Worm (Caenorhabditis elegans) whole organism, L4/young adult: ENCODE results near the gene Y6E2A.5.
"Not testable (repeated sequence)": the region's sequence is repeated elsewhere in the genome, so short reads cannot be mapped to it uniquely, and the experiment has no call there.

ENCODE experiments used
- W03F9.2 ChIP-seq: fragments of 150-350 bp; optimal IDR thresholded peaks from 2 replicates; lab custom pipeline; 2014; ENCODE audit warnings: missing biosample characterization, missing genetic modification characterization
- dao-5 ChIP-seq: sonication (generic microtip); optimal IDR thresholded peaks from 2 replicates; lab custom pipeline; 2016; ENCODE audit warnings: missing genotype, missing genetic modification characterization, moderate library complexity, missing compliant biosample characterization
- him-1 ChIP-seq: sonication (generic microtip); optimal IDR thresholded peaks from 2 replicates; lab custom pipeline; 2016; ENCODE audit warnings: missing genotype, missing genetic modification reagents, missing genetic modification characterization, missing compliant biosample characterization

Gene Y6E2A.5

ce11 chrV:15718562-15718961, at the start of gene Y6E2A.5:
TSS of gene Y6E2A.5 (minus strand) at chrV:15718662.
- TF ChIP-seq him-1 (tag; lab: Kevin White, UChicago) (no peak), dao-5 (tag; lab: Kevin White, UChicago) (no peak), W03F9.2 (tag; lab: Kevin White, UChicago) (no peak)

ce11 chrV:15766122-15766594, 47.7 kb upstream of the Y6E2A.5 start, which contains the start of the genes haf-3 and F57A10.2:
TSS of gene haf-3 (minus strand) at chrV:15766172.
TSS of gene F57A10.2 (plus strand) at chrV:15766575.
- TF ChIP-seq him-1 (tag; lab: Kevin White, UChicago) (peak; percentile 47), dao-5 (tag; lab: Kevin White, UChicago) (no peak), W03F9.2 (tag; lab: Kevin White, UChicago) (peak; percentile 95)

- TF ChIP-seq him-1 (tag; lab: Kevin White, UChicago) (no peak), W03F9.2 (tag; lab: Kevin White, UChicago) (no peak), dao-5 (tag; lab: Kevin White, UChicago) (no peak)
Measured at ce11 chrV:15758449-15758848, 40.0 kb upstream of the Y6E2A.5 start, which contains the start of gene str-9. TSS of gene str-9 (plus strand) at chrV:15758749.

- no peak for TF ChIP-seq W03F9.2 (tag; lab: Kevin White, UChicago)
- no peak for TF ChIP-seq dao-5 (tag; lab: Kevin White, UChicago)
- TF ChIP-seq him-1 (tag; lab: Kevin White, UChicago): no peak
Measured at ce11 chrV:15757645-15758044, 39.2 kb upstream of the Y6E2A.5 start.

ce11 chrV:15754731-15755130, 36.3 kb upstream of the Y6E2A.5 start, which contains the start of gene str-8:
TSS of gene str-8 (plus strand) at chrV:15755031.
- TF ChIP-seq W03F9.2, him-1, dao-5 (tag; lab: Kevin White, UChicago): not testable (repeated sequence)

- TF ChIP-seq W03F9.2, dao-5, him-1 (tag; lab: Kevin White, UChicago): not testable (repeated sequence)
Measured at ce11 chrV:15752941-15753340, 34.5 kb upstream of the Y6E2A.5 start, which contains the start of gene str-5. TSS of gene str-5 (plus strand) at chrV:15753241.

- TF ChIP-seq him-1 (tag; lab: Kevin White, UChicago) (no peak), W03F9.2 (tag; lab: Kevin White, UChicago) (no peak), dao-5 (tag; lab: Kevin White, UChicago) (no peak)
Measured at ce11 chrV:15752049-15752448, 33.6 kb upstream of the Y6E2A.5 start, which contains the start of gene str-43. TSS of gene str-43 (minus strand) at chrV:15752149.

- TF ChIP-seq dao-5 (tag; lab: Kevin White, UChicago): no peak
- TF ChIP-seq W03F9.2 (tag; lab: Kevin White, UChicago): no peak
- no peak for TF ChIP-seq him-1 (tag; lab: Kevin White, UChicago)
Measured at ce11 chrV:15750130-15750529, 31.7 kb upstream of the Y6E2A.5 start, which contains the start of gene str-6. TSS of gene str-6 (minus strand) at chrV:15750230.

- TF ChIP-seq W03F9.2, dao-5, him-1 (tag; lab: Kevin White, UChicago): not testable (repeated sequence)
Measured at ce11 chrV:15748343-15748742, 29.9 kb upstream of the Y6E2A.5 start, which contains the start of gene T23D5.8. TSS of gene T23D5.8 (minus strand) at chrV:15748443.

ce11 chrV:15744366-15744765, 25.9 kb upstream of the Y6E2A.5 start, which contains the start of gene str-19:
TSS of gene str-19 (minus strand) at chrV:15744466.
- TF ChIP-seq him-1, W03F9.2, dao-5 (tag; lab: Kevin White, UChicago): not testable (repeated sequence)

ce11 chrV:15741851-15742250, 23.4 kb upstream of the Y6E2A.5 start, which contains the start of gene str-18:
TSS of gene str-18 (minus strand) at chrV:15741951.
- TF ChIP-seq dao-5 (tag; lab: Kevin White, UChicago): no peak
- no peak for TF ChIP-seq him-1 (tag; lab: Kevin White, UChicago)
- no peak for TF ChIP-seq W03F9.2 (tag; lab: Kevin White, UChicago)

- TF ChIP-seq W03F9.2 (tag; lab: Kevin White, UChicago) (no peak), dao-5 (tag; lab: Kevin White, UChicago) (no peak), him-1 (tag; lab: Kevin White, UChicago) (no peak)
Measured at ce11 chrV:15735720-15736119, 17.3 kb upstream of the Y6E2A.5 start, which contains the start of gene str-27. TSS of gene str-27 (minus strand) at chrV:15735820.

ce11 chrV:15733568-15733967, 15.1 kb upstream of the Y6E2A.5 start, which contains the start of gene T23D5.3:
TSS of gene T23D5.3 (minus strand) at chrV:15733668.
- no peak for TF ChIP-seq dao-5 (tag; lab: Kevin White, UChicago)
- no peak for TF ChIP-seq him-1 (tag; lab: Kevin White, UChicago)
- TF ChIP-seq W03F9.2 (tag; lab: Kevin White, UChicago): no peak
